Fruit fly (Drosophila melanogaster) whole organism, embryonic: ENCODE data around the gene CG14329.

Source experiments
- ATbp ChIP-seq: fragments of 200-800 bp; sonication (Bioruptor generic); optimal IDR thresholded peaks from 2 replicates; lab custom pipeline; 2017; ENCODE audit warnings: missing biosample characterization, mild to moderate bottlenecking, missing genetic modification characterization, missing genetic modification reagents
- Atf3 ChIP-seq: fragments of 200-800 bp; sonication (Bioruptor generic); optimal IDR thresholded peaks from 3 replicates; lab custom pipeline; 2016; ENCODE audit warnings: missing biosample characterization, missing genetic modification characterization
- CG11695 ChIP-seq: fragments of 200-800 bp; sonication (Bioruptor generic); IDR thresholded peaks from 3 replicates; pipeline ENCODE4 v1.3.6; 2022; ENCODE audit warnings: missing biosample characterization, missing genetic modification characterization
- CG12659 ChIP-seq: fragments of 200-800 bp; sonication (Bioruptor generic); optimal IDR thresholded peaks from 3 replicates; lab custom pipeline; 2017; ENCODE audit warnings: mild to moderate bottlenecking, missing biosample characterization, missing genetic modification reagents, missing genetic modification characterization
- CG13424 ChIP-seq: fragments of 200-800 bp; sonication (Bioruptor generic); optimal IDR thresholded peaks from 2 replicates; lab custom pipeline; 2019; ENCODE audit warnings: missing biosample characterization, mild to moderate bottlenecking, missing genetic modification characterization, moderate library complexity
- CG13624 ChIP-seq: fragments of 200-800 bp; sonication (Bioruptor generic); optimal IDR thresholded peaks from 2 replicates; lab custom pipeline; 2016; ENCODE audit warnings: missing biosample characterization, missing genetic modification characterization
- CG14710 ChIP-seq: fragments of 200-800 bp; sonication (Bioruptor generic); optimal IDR thresholded peaks from 3 replicates; lab custom pipeline; 2019; ENCODE audit warnings: missing biosample characterization, mild to moderate bottlenecking, missing genetic modification characterization, moderate library complexity
- CG15073 ChIP-seq: fragments of 200-800 bp; sonication (Bioruptor generic); optimal IDR thresholded peaks from 2 replicates; lab custom pipeline; 2016; ENCODE audit warnings: missing biosample characterization, missing genetic modification characterization
- CG16813 ChIP-seq: fragments of 200-800 bp; sonication (Bioruptor generic); IDR thresholded peaks from 3 replicates; pipeline ENCODE4 v1.3.6; 2022; ENCODE audit warnings: missing biosample characterization, missing genetic modification characterization; ENCODE audit not compliant: partially characterized antibody
- CG17328 ChIP-seq: fragments of 200-800 bp; sonication (Bioruptor generic); IDR thresholded peaks from 2 replicates; pipeline ENCODE4 v1.3.6; 2022; ENCODE audit warnings: missing biosample characterization, missing genetic modification characterization
- CG1832 ChIP-seq: fragments of 200-800 bp; sonication (Bioruptor generic); optimal IDR thresholded peaks from 2 replicates; lab custom pipeline; 2017; ENCODE audit warnings: missing biosample characterization, mild to moderate bottlenecking, missing genetic modification characterization, inconsistent platforms
- CG18476 ChIP-seq: fragments of 200-800 bp; sonication (Bioruptor generic); optimal IDR thresholded peaks from 2 replicates; lab custom pipeline; 2016; ENCODE audit warnings: missing biosample characterization, mild to moderate bottlenecking, missing genetic modification characterization
- CG2678 ChIP-seq: fragments of 200-800 bp; sonication (Bioruptor generic); optimal IDR thresholded peaks from 3 replicates; lab custom pipeline; 2019; ENCODE audit warnings: missing biosample characterization, mild to moderate bottlenecking, missing genetic modification characterization, moderate library complexity
- CG2712 ChIP-seq: fragments of 200-800 bp; optimal IDR thresholded peaks from 3 replicates; lab custom pipeline; 2019; ENCODE audit warnings: missing biosample characterization, mild to moderate bottlenecking, missing genetic modification characterization, moderate library complexity
- CG30403 ChIP-seq: fragments of 200-800 bp; sonication (Bioruptor generic); optimal IDR thresholded peaks from 3 replicates; lab custom pipeline; 2016; ENCODE audit warnings: missing biosample characterization, missing genetic modification characterization
- CG32772 ChIP-seq: fragments of 200-800 bp; sonication (Bioruptor generic); IDR thresholded peaks from 2 replicates; pipeline ENCODE4 v1.3.6; 2022; ENCODE audit warnings: missing biosample characterization, missing genetic modification characterization
- Doc3 ChIP-seq: fragments of 200-800 bp; sonication (Bioruptor generic); IDR thresholded peaks from 3 replicates; pipeline ENCODE4 v1.3.6; 2022; ENCODE audit warnings: missing biosample characterization, missing genetic modification characterization; ENCODE audit not compliant: partially characterized antibody
- Dp ChIP-seq: fragments of 200-800 bp; sonication (Bioruptor generic); optimal IDR thresholded peaks from 2 replicates; lab custom pipeline; 2018; ENCODE audit warnings: missing biosample characterization, mild to moderate bottlenecking, missing genetic modification characterization, moderate library complexity
- Elba2 ChIP-seq: fragments of 200-800 bp; sonication (Bioruptor generic); optimal IDR thresholded peaks from 3 replicates; lab custom pipeline; 2016; ENCODE audit warnings: missing biosample characterization, missing genetic modification characterization
- Hr51 ChIP-seq, 2 experiments: fragments of 200-800 bp; sonication (Bioruptor generic); optimal IDR thresholded peaks; 2 replicates in 1 of 2; 3 replicates in 1 of 2; lab custom pipeline; 2016 to 2018; ENCODE audit warnings: missing biosample characterization in 2 of 2, missing genetic modification characterization in 2 of 2, mild to moderate bottlenecking in 1 of 2, moderate library complexity in 1 of 2
- Lim3 ChIP-seq: fragments of 200-800 bp; sonication (Bioruptor generic); IDR thresholded peaks from 2 replicates; pipeline ENCODE4 v1.3.6; 2022; ENCODE audit warnings: missing biosample characterization, missing genetic modification characterization
- MESR4 ChIP-seq: fragments of 200-800 bp; sonication (Bioruptor generic); optimal IDR thresholded peaks from 2 replicates; lab custom pipeline; 2018; ENCODE audit warnings: missing biosample characterization, mild to moderate bottlenecking, missing genetic modification characterization, moderate library complexity
- Pdp1 ChIP-seq, 2 experiments: fragments of 200-800 bp; sonication (Bioruptor generic); optimal IDR thresholded peaks; 3 replicates each; lab custom pipeline; 2016; ENCODE audit warnings: missing biosample characterization in 2 of 2, missing genetic modification characterization in 2 of 2, mild to moderate bottlenecking in 1 of 2, moderate library complexity in 1 of 2
- Sox102F ChIP-seq: fragments of 200-800 bp; sonication (Bioruptor generic); optimal IDR thresholded peaks from 2 replicates; lab custom pipeline; 2018; ENCODE audit warnings: missing biosample characterization, mild to moderate bottlenecking, missing genetic modification characterization, moderate library complexity
- Sry-β ChIP-seq: fragments of 200-800 bp; sonication (Bioruptor generic); optimal IDR thresholded peaks from 2 replicates; lab custom pipeline; 2018; ENCODE audit warnings: missing biosample characterization, mild to moderate bottlenecking, missing genetic modification characterization, moderate library complexity
- Xrp1 ChIP-seq: fragments of 200-800 bp; sonication (Bioruptor generic); IDR thresholded peaks from 2 replicates; pipeline ENCODE4 v1.3.6; 2022; ENCODE audit warnings: missing biosample characterization, missing genetic modification characterization
- ac ChIP-seq: fragments of 200-800 bp; sonication (Bioruptor generic); optimal IDR thresholded peaks from 3 replicates; lab custom pipeline; 2017; ENCODE audit warnings: missing biosample characterization, mild to moderate bottlenecking, missing genetic modification characterization
- bbx ChIP-seq: fragments of 200-800 bp; sonication (Bioruptor generic); IDR thresholded peaks from 2 replicates; pipeline ENCODE4 v1.3.6; 2022; ENCODE audit warnings: missing biosample characterization, missing genetic modification characterization; ENCODE audit not compliant: partially characterized antibody
- caup ChIP-seq: fragments of 200-800 bp; sonication (Bioruptor generic); optimal IDR thresholded peaks from 3 replicates; lab custom pipeline; 2017; ENCODE audit warnings: missing biosample characterization, mild to moderate bottlenecking, missing genetic modification characterization, moderate library complexity; ENCODE audit not compliant: severe bottlenecking
- chinmo ChIP-seq: fragments of 200-800 bp; sonication (Bioruptor generic); IDR thresholded peaks from 4 replicates; pipeline ENCODE4 v1.3.6; 2022; ENCODE audit warnings: missing biosample characterization, missing genetic modification characterization; ENCODE audit not compliant: partially characterized antibody
- crc ChIP-seq: fragments of 200-800 bp; sonication (Bioruptor generic); optimal IDR thresholded peaks from 2 replicates; lab custom pipeline; 2016; ENCODE audit warnings: missing biosample characterization, missing genetic modification characterization
- cwo ChIP-seq: fragments of 200-800 bp; sonication (Bioruptor generic); optimal IDR thresholded peaks from 3 replicates; lab custom pipeline; 2017; ENCODE audit warnings: missing biosample characterization, missing genetic modification characterization, mild to moderate bottlenecking, moderate library complexity, missing genetic modification reagents
- dmrt99B ChIP-seq: fragments of 200-800 bp; sonication (Bioruptor generic); optimal IDR thresholded peaks from 2 replicates; lab custom pipeline; 2018; ENCODE audit warnings: missing biosample characterization, mild to moderate bottlenecking, missing genetic modification characterization, moderate library complexity
- fd64A ChIP-seq: fragments of 200-800 bp; sonication (Bioruptor generic); optimal IDR thresholded peaks from 3 replicates; lab custom pipeline; 2018; ENCODE audit warnings: missing biosample characterization, mild to moderate bottlenecking, missing genetic modification characterization
- hbn ChIP-seq: fragments of 200-800 bp; sonication (Bioruptor generic); IDR thresholded peaks from 2 replicates; pipeline ENCODE4 v1.3.6; 2022; ENCODE audit warnings: missing biosample characterization, missing genetic modification characterization; ENCODE audit not compliant: partially characterized antibody
- jing ChIP-seq: fragments of 200-800 bp; sonication (Bioruptor generic); optimal IDR thresholded peaks from 2 replicates; lab custom pipeline; 2018; ENCODE audit warnings: missing biosample characterization, mild to moderate bottlenecking, missing genetic modification characterization
- otp ChIP-seq: fragments of 200-800 bp; sonication (Bioruptor generic); IDR thresholded peaks from 3 replicates; pipeline ENCODE4, ENCODE4 v1.3.6; 2022; ENCODE audit warnings: missing biosample characterization, missing genetic modification characterization
- pan ChIP-seq, 4 experiments: fragments of >200 bp in 3 of 4; fragments of 200-800 bp in 1 of 4; sonication (Bioruptor generic) in 1 of 4; optimal IDR thresholded peaks in 3 of 4; IDR thresholded peaks in 1 of 4; 2 replicates each; pipeline versions ENCODE4 v1.3.6 to Lab custom; 2017 to 2022; ENCODE audit warnings: missing biosample characterization in 2 of 4, missing genetic modification characterization in 2 of 4, mixed read lengths in 1 of 4
- peb ChIP-seq: fragments of 200-800 bp; sonication (Bioruptor generic); IDR thresholded peaks from 2 replicates; pipeline ENCODE4 v1.3.6; 2022; ENCODE audit warnings: missing biosample characterization, missing genetic modification characterization
- pho ChIP-seq: fragments of 200-800 bp; sonication (Bioruptor generic); optimal IDR thresholded peaks from 2 replicates; lab custom pipeline; 2016; ENCODE audit warnings: missing biosample characterization, missing genetic modification characterization
- sens ChIP-seq: fragments of 200-800 bp; sonication (Bioruptor generic); peaks from one replicate; lab custom pipeline; 2016; ENCODE audit warnings: missing biosample characterization, missing genetic modification characterization
- sim ChIP-seq: fragments of 200-800 bp; sonication (Bioruptor generic); IDR thresholded peaks from 2 replicates; pipeline ENCODE4 v1.3.6; 2022; ENCODE audit warnings: missing biosample characterization, missing genetic modification characterization
- sna ChIP-seq: fragments of 200-800 bp; sonication (Bioruptor generic); IDR thresholded peaks from 2 replicates; pipeline ENCODE4 v1.3.6; 2022; ENCODE audit warnings: missing biosample characterization, missing genetic modification characterization; ENCODE audit not compliant: partially characterized antibody
- sqz ChIP-seq: fragments of 200-800 bp; sonication (Bioruptor generic); optimal IDR thresholded peaks from 3 replicates; lab custom pipeline; 2018; ENCODE audit warnings: missing biosample characterization, mild to moderate bottlenecking, missing genetic modification characterization
- stc ChIP-seq: fragments of 200-800 bp; sonication (Bioruptor generic); IDR thresholded peaks from 2 replicates; pipeline ENCODE4 v1.3.6; 2022; ENCODE audit warnings: missing biosample characterization, missing genetic modification characterization
- wor ChIP-seq: fragments of 200-800 bp; sonication (Bioruptor generic); IDR thresholded peaks from 2 replicates; pipeline ENCODE4 v1.3.6; 2022; ENCODE audit warnings: missing biosample characterization, missing genetic modification characterization
- yki ChIP-seq: fragments of >200 bp; optimal IDR thresholded peaks from 3 replicates; lab custom pipeline; 2018

CG14329 gene

dm6 chr3R:17605872-17606271 lies 3.3 kb upstream of the CG14329 start, which contains the start of gene sll (continued):
- TF ChIP-seq CG13624 (GFP tag; lab: Kevin White, UChicago) = no peak
- TF ChIP-seq otp = no peak
- TF ChIP-seq sens = peak; percentile 59
- no peak for TF ChIP-seq CG32772 (GFP tag; lab: Robert Waterston, UW)
- TF ChIP-seq CG2712 (tag; lab: Kevin White, UChicago) = no peak
- peak; percentile 51 for TF ChIP-seq MESR4 (GFP tag; lab: Kevin White, UChicago)
- no peak for TF ChIP-seq peb (GFP tag; lab: Robert Waterston, UW)
- no peak for TF ChIP-seq crc (GFP tag; lab: Kevin White, UChicago)
- TF ChIP-seq sqz (GFP tag; lab: Kevin White, UChicago) = peak; percentile 68
- no peak for TF ChIP-seq jing (GFP tag; lab: Kevin White, UChicago)
- TF ChIP-seq caup = no peak
- no peak for TF ChIP-seq CG15073 (GFP tag; lab: Kevin White, UChicago)
- TF ChIP-seq CG18476 (GFP tag; lab: Kevin White, UChicago) = no peak
- no peak for TF ChIP-seq sim (GFP tag; lab: Robert Waterston, UW)
- peak; percentile 35; the same call in 1 of the 2 replicates for TF ChIP-seq bbx (GFP tag; lab: Robert Waterston, UW)
- peak in 1 of 2 experiments; percentile 61 for TF ChIP-seq Pdp1 (GFP tag; optimal IDR thresholded peaks at IDR 0.05; lab: Kevin White, UChicago)
- TF ChIP-seq hbn (GFP tag; lab: Robert Waterston, UW) = no peak
- 0 out of 3 replicates have a peak, but pooled peaks have one; percentile 24 for TF ChIP-seq Doc3 (GFP tag; lab: Robert Waterston, UW)
- no peak for TF ChIP-seq cwo (GFP tag; lab: Kevin White, UChicago)
- TF ChIP-seq Atf3 = no peak
- no peak for TF ChIP-seq stc (GFP tag; lab: Robert Waterston, UW)
- TF ChIP-seq Elba2 (GFP tag; lab: Kevin White, UChicago) = peak; percentile 25
- peak; percentile 15 for TF ChIP-seq CG14710 (tag; lab: Kevin White, UChicago)
- no peak for TF ChIP-seq Lim3 (GFP tag; lab: Robert Waterston, UW)
- TF ChIP-seq Hr51 (GFP tag; optimal IDR thresholded peaks at IDR 0.05; lab: Kevin White, UChicago) = no peak
- TF ChIP-seq chinmo (GFP tag; lab: Robert Waterston, UW) = 0 out of 4 replicates have a peak, but pooled peaks have one; percentile 11
- no peak for TF ChIP-seq CG17328 (GFP tag; lab: Robert Waterston, UW)
- TF ChIP-seq CG16813 = 0 out of 3 replicates have a peak, but pooled peaks have one; percentile 21
- TF ChIP-seq CG30403 = no peak
- TF ChIP-seq ac (GFP tag; lab: Kevin White, UChicago) = no peak
- no peak for TF ChIP-seq sna (GFP tag; lab: Robert Waterston, UW)
- no peak for TF ChIP-seq pho
- TF ChIP-seq Sry-β (GFP tag; lab: Kevin White, UChicago) = no peak

- TF ChIP-seq yki (no peak), chinmo (GFP tag; lab: Robert Waterston, UW) (peak; percentile 65; the same call in 1 of the 4 replicates)
Measured at dm6 chr3R:17611411-17611810, 2.3 kb downstream of the CG14329 start, which contains the start of gene Edg91. Gene Edg91 (minus strand): TSS chr3R:17611511.

DNA sequence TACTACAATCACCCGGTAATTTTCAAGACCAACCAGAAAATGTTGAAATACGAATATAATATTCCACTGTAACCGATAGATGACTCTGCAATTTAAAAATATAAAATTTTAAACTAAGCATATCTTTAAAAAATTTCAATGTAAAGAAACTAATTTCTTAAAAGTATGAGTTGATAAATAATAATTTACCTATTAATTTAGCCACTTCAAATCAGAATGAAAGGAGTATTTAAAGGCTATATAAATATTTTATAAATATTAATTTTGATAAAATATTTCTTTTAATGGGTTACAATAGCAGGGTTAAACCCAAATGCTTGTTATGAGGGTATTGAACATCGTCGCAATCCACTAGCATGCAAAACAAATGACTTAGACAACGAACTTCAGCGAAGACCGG lies 2.7 kb downstream of the CG14329 start:
- TF ChIP-seq pan (optimal IDR thresholded peaks at IDR 0.05; lab: Kevin White, UChicago) (no peak), pan (GFP tag; optimal IDR thresholded peaks at IDR 0.05 in 1 of 2, IDR thresholded peaks at IDR 0.05 in 1 of 2) (peak in 1 of 2 experiments; percentile 39), fd64A (GFP tag; lab: Kevin White, UChicago) (no peak), Sox102F (GFP tag; lab: Kevin White, UChicago) (peak; percentile 10), CG11695 (GFP tag; lab: Robert Waterston, UW) (0 out of 3 replicates have a peak, but pooled peaks have one; percentile 42), Xrp1 (GFP tag; lab: Robert Waterston, UW) (no peak), CG13424 (tag; lab: Kevin White, UChicago) (peak; percentile 49), dmrt99B (tag; lab: Kevin White, UChicago) (no peak), ATbp (no peak), wor (no peak), CG1832 (GFP tag; lab: Kevin White, UChicago) (no peak), CG12659 (peak; percentile 19), Dp (GFP tag; lab: Kevin White, UChicago) (no peak), CG2678 (tag; lab: Kevin White, UChicago) (peak; percentile 17), CG32772 (GFP tag; lab: Robert Waterston, UW) (no peak)
